Worm (Caenorhabditis elegans): Measurements from ENCODE around the gene fkh-9.

Gene fkh-9

ce11 chrX:3838670-3839069, 11.9 kb upstream of the fkh-9 start:
- TF ChIP-seq ama-1 (optimal IDR thresholded peaks at IDR 0.05), result peak; percentile 41
- TF ChIP-seq pha-4 (tag; optimal IDR thresholded peaks at IDR 0.05), result no peak
- TF ChIP-seq mdl-1 (tag; optimal IDR thresholded peaks at IDR 0.05), result no peak
- no peak for TF ChIP-seq zag-1 (tag; optimal IDR thresholded peaks at IDR 0.05)
- TF ChIP-seq nhr-25 (tag; optimal IDR thresholded peaks at IDR 0.05), result peak; percentile 63
- no peak for TF ChIP-seq elt-1 (tag; optimal IDR thresholded peaks at IDR 0.05)
- no peak for TF ChIP-seq jun-1 (tag; optimal IDR thresholded peaks at IDR 0.05)
- TF ChIP-seq ztf-4 (tag; optimal IDR thresholded peaks at IDR 0.05), result no peak

- TF ChIP-seq nhr-11 (tag; optimal IDR thresholded peaks at IDR 0.05) (no peak), unc-39 (tag; optimal IDR thresholded peaks at IDR 0.05) (no peak), pqm-1 (tag; optimal IDR thresholded peaks at IDR 0.05) (no peak), R02D3.7 (tag; optimal IDR thresholded peaks at IDR 0.05) (no peak), lsy-12 (tag; optimal IDR thresholded peaks at IDR 0.05) (no peak), ceh-82 (tag; optimal IDR thresholded peaks at IDR 0.05) (no peak), ceh-28 (tag; optimal IDR thresholded peaks at IDR 0.05) (peak; percentile 20), nhr-12 (tag; optimal IDR thresholded peaks at IDR 0.05) (no peak), ama-1 (optimal IDR thresholded peaks at IDR 0.05) (peak; percentile 15), skn-1 (tag; optimal IDR thresholded peaks at IDR 0.05) (no peak), elt-3 (tag; optimal IDR thresholded peaks at IDR 0.05) (peak in 1 of 3 experiments; percentile 44), nhr-77 (tag; optimal IDR thresholded peaks at IDR 0.05) (no peak), ztf-4 (tag; optimal IDR thresholded peaks at IDR 0.05) (no peak), nhr-67 (tag; optimal IDR thresholded peaks at IDR 0.05) (no peak), mml-1 (tag; optimal IDR thresholded peaks at IDR 0.05) (no peak), fos-1 (tag; optimal IDR thresholded peaks at IDR 0.05) (no peak), nhr-23 (tag; optimal IDR thresholded peaks at IDR 0.05) (peak; percentile 54), jun-1 (tag; optimal IDR thresholded peaks at IDR 0.05) (no peak), unc-62 (GFP tag; optimal IDR thresholded peaks at IDR 0.05) (no peak), tbx-2 (tag; optimal IDR thresholded peaks at IDR 0.05) (peak; percentile 2), lin-39 (tag; optimal IDR thresholded peaks at IDR 0.05) (no peak), nhr-237 (tag; optimal IDR thresholded peaks at IDR 0.05) (no peak), ceh-16 (tag; optimal IDR thresholded peaks at IDR 0.05) (no peak), nhr-25 (tag; optimal IDR thresholded peaks at IDR 0.05) (peak; percentile 97), mdl-1 (tag; optimal IDR thresholded peaks at IDR 0.05) (no peak), nhr-43 (tag; optimal IDR thresholded peaks at IDR 0.05; ENCODE audit: poor library complexity, severe bottlenecking) (peak; percentile 69), fkh-2 (tag; optimal IDR thresholded peaks at IDR 0.05) (no peak), elt-1 (tag; optimal IDR thresholded peaks at IDR 0.05) (peak; percentile 64), eor-1 (tag; optimal IDR thresholded peaks at IDR 0.05) (no peak), elt-2 (tag; optimal IDR thresholded peaks at IDR 0.05) (no peak), ceh-9 (tag; optimal IDR thresholded peaks at IDR 0.05) (no peak), snpc-4 (tag; optimal IDR thresholded peaks at IDR 0.05) (no peak), nhr-76 (tag; optimal IDR thresholded peaks at IDR 0.05) (no peak)
Observed at ce11 chrX:3837752-3838159, 11.0 kb upstream of the fkh-9 start.

ce11 chrX:3835632-3836031, 8.9 kb upstream of the fkh-9 start:
- no peak for TF ChIP-seq mdl-1 (tag; optimal IDR thresholded peaks at IDR 0.05)
- no peak for TF ChIP-seq mml-1 (tag; optimal IDR thresholded peaks at IDR 0.05)
- no peak for TF ChIP-seq nhr-11 (tag; optimal IDR thresholded peaks at IDR 0.05)
- TF ChIP-seq nhr-25 (tag; optimal IDR thresholded peaks at IDR 0.05), result peak; percentile 90
- TF ChIP-seq egl-5 (tag; optimal IDR thresholded peaks at IDR 0.05), result no peak
- no peak for TF ChIP-seq elt-1 (tag; optimal IDR thresholded peaks at IDR 0.05)
- TF ChIP-seq pha-4 (tag; optimal IDR thresholded peaks at IDR 0.05), result peak; percentile 1
- no peak for TF ChIP-seq nhr-12 (tag; optimal IDR thresholded peaks at IDR 0.05)
- no peak for TF ChIP-seq ceh-82 (tag; optimal IDR thresholded peaks at IDR 0.05)
- TF ChIP-seq ceh-9 (tag; optimal IDR thresholded peaks at IDR 0.05), result no peak
- TF ChIP-seq jun-1 (tag; optimal IDR thresholded peaks at IDR 0.05), result no peak
- TF ChIP-seq fkh-10 (GFP tag; optimal IDR thresholded peaks at IDR 0.05), result no peak
- TF ChIP-seq elt-2 (tag; optimal IDR thresholded peaks at IDR 0.05), result no peak
- TF ChIP-seq skn-1 (tag; optimal IDR thresholded peaks at IDR 0.05), result no peak
- TF ChIP-seq hmg-11 (tag; optimal IDR thresholded peaks at IDR 0.05), result no peak

All from whole organism, L3 larva.